Worm (Caenorhabditis elegans) whole organism, young adult: ENCODE data around the gene dpf-2.
A peak's percentile ranks its signal among the peaks of the same experiment; 100 is the strongest.

Source experiments
- B0019.2 ChIP-seq: fragments of 200-800 bp; sonication (Bioruptor generic); conservative IDR thresholded peaks from 2 replicates; pipeline ENCODE4 v1.3.6; 2022; ENCODE audit warnings: missing genetic modification reagents, missing genetic modification characterization, missing compliant biosample characterization
- B0336.3 ChIP-seq: fragments of 200-800 bp; sonication (Bioruptor generic); IDR thresholded peaks from 2 replicates; pipeline ENCODE4 v1.3.6; 2022; ENCODE audit warnings: missing genetic modification characterization, missing compliant biosample characterization
- D2030.7 ChIP-seq: fragments of 200-800 bp; sonication (Bioruptor generic); IDR thresholded peaks from 2 replicates; pipeline ENCODE4 v1.3.6; 2022; ENCODE audit warnings: missing genetic modification reagents, missing genetic modification characterization, missing compliant biosample characterization
- F10E7.11 ChIP-seq: sonication (generic microtip); optimal IDR thresholded peaks from 2 replicates; lab custom pipeline; 2017; ENCODE audit warnings: mild to moderate bottlenecking, missing genetic modification characterization, moderate library complexity, missing compliant biosample characterization
- F33H1.4 ChIP-seq: fragments of 200-800 bp; sonication (Bioruptor generic); IDR thresholded peaks from 2 replicates; pipeline ENCODE4 v1.3.6; 2022; ENCODE audit warnings: missing genetic modification reagents, missing genetic modification characterization, missing compliant biosample characterization
- F49E8.2 ChIP-seq: sonication (generic microtip); optimal IDR thresholded peaks from 3 replicates; lab custom pipeline; 2017; ENCODE audit warnings: missing genetic modification characterization, mild to moderate bottlenecking, missing compliant biosample characterization, antibody characterized with exemption, moderate library complexity; ENCODE audit not compliant: insufficient read depth
- F52B5.7 ChIP-seq: sonication (generic microtip); optimal IDR thresholded peaks from 2 replicates; lab custom pipeline; 2016; ENCODE audit warnings: mild to moderate bottlenecking, missing genetic modification characterization, missing compliant biosample characterization
- F55B11.4 ChIP-seq: sonication (generic microtip); optimal IDR thresholded peaks from 2 replicates; lab custom pipeline; 2016; ENCODE audit warnings: missing compliant biosample characterization, missing genetic modification characterization, borderline replicate concordance; ENCODE audit not compliant: insufficient read depth
- Y53G8AR.9 ChIP-seq: fragments of 200-800 bp; sonication (Bioruptor generic); conservative IDR thresholded peaks from 2 replicates; pipeline ENCODE4 v1.3.6; 2022; ENCODE audit warnings: missing genetic modification reagents, missing genetic modification characterization, missing compliant biosample characterization
- Y67H2A.10 ChIP-seq: fragments of 200-800 bp; sonication (Bioruptor generic); conservative IDR thresholded peaks from 2 replicates; pipeline ENCODE4 v1.3.6; 2022; ENCODE audit warnings: missing genetic modification reagents, missing genetic modification characterization, missing compliant biosample characterization
- akir-1 ChIP-seq: fragments of 200-800 bp; sonication (Bioruptor generic); optimal IDR thresholded peaks from 2 replicates; lab custom pipeline; 2018; ENCODE audit warnings: mild to moderate bottlenecking, missing genetic modification characterization, moderate library complexity, missing compliant biosample characterization
- aptf-2 ChIP-seq: fragments of 200-800 bp; sonication (Bioruptor generic); conservative IDR thresholded peaks from 2 replicates; pipeline ENCODE4 v1.3.6; 2022; ENCODE audit warnings: missing genetic modification reagents, missing genetic modification characterization, missing compliant biosample characterization
- aptf-3 ChIP-seq: fragments of 200-800 bp; sonication (Bioruptor generic); IDR thresholded peaks from 2 replicates; pipeline ENCODE4 v1.3.6; 2022; ENCODE audit warnings: missing genetic modification characterization, missing compliant biosample characterization
- atf-7 ChIP-seq: sonication (generic microtip); optimal IDR thresholded peaks from 2 replicates; lab custom pipeline; 2017; ENCODE audit warnings: mild to moderate bottlenecking, missing genetic modification characterization, missing compliant biosample characterization
- athp-1 ChIP-seq: sonication (generic microtip); optimal IDR thresholded peaks from 2 replicates; lab custom pipeline; 2017; ENCODE audit warnings: mild to moderate bottlenecking, missing genetic modification characterization, missing compliant biosample characterization
- attf-3 ChIP-seq: fragments of 200-800 bp; sonication (Bioruptor generic); conservative IDR thresholded peaks from 2 replicates; pipeline ENCODE4 v1.3.6; 2022; ENCODE audit warnings: missing genetic modification reagents, missing genetic modification characterization, missing compliant biosample characterization
- attf-5 ChIP-seq: fragments of 200-800 bp; sonication (Bioruptor generic); optimal IDR thresholded peaks from 2 replicates; lab custom pipeline; 2018; ENCODE audit warnings: mild to moderate bottlenecking, missing genetic modification characterization, missing compliant biosample characterization
- attf-6 ChIP-seq: fragments of 200-800 bp; sonication (Bioruptor generic); IDR thresholded peaks from 2 replicates; pipeline ENCODE4 v1.3.6; 2022; ENCODE audit warnings: missing genetic modification reagents, missing genetic modification characterization, missing compliant biosample characterization
- bed-2 ChIP-seq: fragments of 200-800 bp; sonication (Bioruptor generic); IDR thresholded peaks from 2 replicates; pipeline ENCODE4 v1.3.6; 2022; ENCODE audit warnings: missing genetic modification reagents, missing genetic modification characterization, missing compliant biosample characterization
- cebp-2 ChIP-seq: fragments of 200-800 bp; sonication (Bioruptor generic); IDR thresholded peaks from 2 replicates; pipeline ENCODE4 v1.3.6; 2022; ENCODE audit warnings: missing genetic modification characterization, missing compliant biosample characterization
- ceh-100 ChIP-seq: fragments of 200-800 bp; sonication (Bioruptor generic); IDR thresholded peaks from 2 replicates; pipeline ENCODE4 v1.3.6; 2022; ENCODE audit warnings: missing genetic modification reagents, missing genetic modification characterization, missing compliant biosample characterization
- ceh-27 ChIP-seq: fragments of 200-800 bp; sonication (Bioruptor generic); optimal IDR thresholded peaks from 2 replicates; lab custom pipeline; 2018; ENCODE audit warnings: mild to moderate bottlenecking, missing genetic modification characterization, moderate library complexity, missing compliant biosample characterization
- ceh-58 ChIP-seq: fragments of 200-800 bp; sonication (Bioruptor generic); IDR thresholded peaks from 2 replicates; pipeline ENCODE4 v1.3.6; 2022; ENCODE audit warnings: missing genetic modification characterization, missing compliant biosample characterization
- ceh-91 ChIP-seq: fragments of 200-800 bp; sonication (Bioruptor generic); IDR thresholded peaks from 2 replicates; pipeline ENCODE4 v1.3.6; 2022; ENCODE audit warnings: missing genetic modification reagents, missing genetic modification characterization, missing compliant biosample characterization
- dox-1 ChIP-seq: fragments of 200-800 bp; sonication (Bioruptor generic); IDR thresholded peaks from 2 replicates; pipeline ENCODE4 v1.3.6; 2022; ENCODE audit warnings: missing genetic modification reagents, missing genetic modification characterization, missing compliant biosample characterization
- efl-1 ChIP-seq: fragments of 150-350 bp; optimal IDR thresholded peaks from 2 replicates; lab custom pipeline; 2014; ENCODE audit warnings: missing biosample characterization, missing genetic modification reagents, missing genetic modification characterization
- hlh-12 ChIP-seq: sonication (generic microtip); optimal IDR thresholded peaks from 2 replicates; lab custom pipeline; 2016; ENCODE audit warnings: missing genetic modification characterization, missing compliant biosample characterization
- hmg-1.2 ChIP-seq: fragments of 200-800 bp; sonication (Bioruptor generic); IDR thresholded peaks from 2 replicates; pipeline ENCODE4 v1.3.6; 2022; ENCODE audit warnings: missing genetic modification reagents, missing genetic modification characterization, missing compliant biosample characterization
- let-607 ChIP-seq, 2 experiments: fragments of 200-800 bp in 1 of 2; sonication (Bioruptor generic) in 1 of 2; sonication (generic microtip) in 1 of 2; optimal IDR thresholded peaks; 2 replicates each; lab custom pipeline; 2016 to 2018; ENCODE audit warnings: mild to moderate bottlenecking in 2 of 2, missing compliant biosample characterization in 2 of 2, missing genetic modification characterization in 2 of 2, moderate library complexity in 2 of 2, missing genotype in 1 of 2
- lin-35 ChIP-seq, 3 experiments: fragments of 150-350 bp in 2 of 3; sonication (generic microtip) in 1 of 3; optimal IDR thresholded peaks; 2 replicates each; lab custom pipeline; 2014 to 2018; ENCODE audit warnings: missing biosample characterization in 3 of 3, missing genetic modification characterization in 3 of 3, missing genetic modification reagents in 3 of 3
- lin-54 ChIP-seq: fragments of 200-800 bp; sonication (Bioruptor generic); optimal IDR thresholded peaks from 2 replicates; lab custom pipeline; 2018; ENCODE audit warnings: mild to moderate bottlenecking, missing genetic modification characterization, missing compliant biosample characterization
- lsl-1 ChIP-seq: fragments of 200-800 bp; sonication (Bioruptor generic); optimal IDR thresholded peaks from 2 replicates; lab custom pipeline; 2018; ENCODE audit warnings: mild to moderate bottlenecking, missing genetic modification characterization, moderate library complexity, missing compliant biosample characterization
- lsy-27 ChIP-seq: sonication (generic microtip); optimal IDR thresholded peaks from 2 replicates; lab custom pipeline; 2017; ENCODE audit warnings: missing genetic modification characterization, mild to moderate bottlenecking, missing compliant biosample characterization, antibody characterized with exemption, missing genotype, borderline replicate concordance; ENCODE audit not compliant: insufficient read depth
- mes-4 ChIP-seq: sonication (generic microtip); optimal IDR thresholded peaks from 2 replicates; lab custom pipeline; 2016; ENCODE audit warnings: missing genotype, missing genetic modification characterization, missing compliant biosample characterization
- nfya-2 ChIP-seq: fragments of 200-800 bp; sonication (Bioruptor generic); IDR thresholded peaks from 2 replicates; pipeline ENCODE4 v1.3.6; 2022; ENCODE audit warnings: missing genetic modification reagents, missing genetic modification characterization, missing compliant biosample characterization
- nfyb-1 ChIP-seq: fragments of 200-800 bp; sonication (Bioruptor generic); IDR thresholded peaks from 2 replicates; pipeline ENCODE4 v1.3.6; 2022; ENCODE audit warnings: missing genetic modification reagents, missing genetic modification characterization, missing compliant biosample characterization
- nhr-80 ChIP-seq: sonication (generic microtip); optimal IDR thresholded peaks from 2 replicates; lab custom pipeline; 2016; ENCODE audit warnings: missing genetic modification characterization, missing compliant biosample characterization
- nhr-90 ChIP-seq: sonication (generic microtip); optimal IDR thresholded peaks from 2 replicates; lab custom pipeline; 2016; ENCODE audit warnings: missing genotype, mild to moderate bottlenecking, missing genetic modification characterization, missing compliant biosample characterization
- pbrm-1 ChIP-seq: fragments of 200-800 bp; sonication (Bioruptor generic); IDR thresholded peaks from 2 replicates; pipeline ENCODE4 v1.3.6; 2022; ENCODE audit warnings: missing genetic modification reagents, missing genetic modification characterization, missing compliant biosample characterization
- rcor-1 ChIP-seq: fragments of 200-800 bp; sonication (Bioruptor generic); IDR thresholded peaks from 2 replicates; pipeline ENCODE4 v1.3.6; 2022; ENCODE audit warnings: missing genetic modification reagents, missing genetic modification characterization, missing compliant biosample characterization
- repo-1 ChIP-seq: sonication (generic microtip); optimal IDR thresholded peaks from 2 replicates; lab custom pipeline; 2017; ENCODE audit warnings: mild to moderate bottlenecking, missing genetic modification characterization, missing compliant biosample characterization
- rpc-1 ChIP-seq, 2 experiments: fragments of 150-350 bp in 1 of 2; sonication (generic microtip) in 1 of 2; optimal IDR thresholded peaks; 2 replicates each; lab custom pipeline; 2014 to 2018; ENCODE audit warnings: missing biosample characterization in 1 of 2, missing genetic modification characterization in 1 of 2, missing genetic modification reagents in 1 of 2, missing genotype in 1 of 2
- tbx-9 ChIP-seq: sonication (generic microtip); optimal IDR thresholded peaks from 2 replicates; lab custom pipeline; 2016; ENCODE audit warnings: borderline replicate concordance, missing genetic modification characterization, inconsistent platforms, missing compliant biosample characterization
- unc-62 ChIP-seq: fragments of 150-350 bp; optimal IDR thresholded peaks from 2 replicates; lab custom pipeline; 2014; ENCODE audit warnings: missing biosample characterization, missing genetic modification reagents, missing genetic modification characterization
- xnd-1 ChIP-seq: sonication (generic microtip); optimal IDR thresholded peaks from 2 replicates; lab custom pipeline; 2016; ENCODE audit warnings: missing genotype, missing genetic modification reagents, missing genetic modification characterization, missing compliant biosample characterization
- ztf-22 ChIP-seq: fragments of 200-800 bp; sonication (Bioruptor generic); optimal IDR thresholded peaks from 2 replicates; lab custom pipeline; 2018; ENCODE audit warnings: mild to moderate bottlenecking, missing genetic modification characterization, moderate library complexity, missing compliant biosample characterization
- ztf-26 ChIP-seq: sonication (generic microtip); optimal IDR thresholded peaks from 2 replicates; lab custom pipeline; 2017; ENCODE audit warnings: missing genetic modification characterization, missing compliant biosample characterization
- ztf-3 ChIP-seq: fragments of 200-800 bp; sonication (Bioruptor generic); optimal IDR thresholded peaks from 2 replicates; lab custom pipeline; 2018; ENCODE audit warnings: mild to moderate bottlenecking, missing genetic modification characterization, missing compliant biosample characterization

dpf-2 gene

DNA sequence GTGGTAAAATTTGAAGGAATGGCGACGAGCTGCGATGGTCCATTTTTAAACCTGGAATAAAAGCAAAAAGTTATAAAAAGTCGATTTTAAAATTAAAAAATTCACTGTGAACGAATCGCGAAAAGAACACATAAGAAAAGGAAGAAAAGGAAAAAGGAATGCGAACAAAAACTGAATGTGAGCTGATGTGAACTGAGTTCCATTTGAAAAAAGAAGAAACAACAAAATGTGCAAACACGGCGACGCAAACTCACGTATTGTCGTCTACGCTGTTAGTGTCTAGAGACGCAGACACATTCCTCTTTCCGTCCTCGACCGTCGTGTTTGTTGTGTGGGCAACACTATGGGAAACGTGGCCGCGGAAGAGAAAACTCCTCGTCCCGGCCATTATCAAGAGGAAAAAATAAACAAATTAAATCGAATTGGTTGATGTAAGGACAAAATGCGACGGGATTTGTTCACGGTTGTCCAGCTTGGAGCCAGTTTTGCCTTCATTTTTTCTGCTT is 22.1 kb downstream of the dpf-2 start, which contains the start of the genes C27C12.1 and C27C12.4 (continued):
- TF ChIP-seq akir-1 (GFP tag; lab: Kevin White, UChicago) (no peak), rcor-1 (peak; percentile 17; the same call in 1 of the 2 replicates), F52B5.7 (no peak), bed-2 (GFP tag; lab: Robert Waterston, UW) (0 out of 2 replicates have a peak, but pooled peaks have one; percentile 21), ceh-91 (GFP tag; lab: Robert Waterston, UW) (no peak), F49E8.2 (no peak), repo-1 (tag; lab: Kevin White, UChicago) (no peak), dox-1 (GFP tag; lab: Robert Waterston, UW) (peak; percentile 77), xnd-1 (tag; lab: Kevin White, UChicago) (no peak), cebp-2 (GFP tag; lab: Robert Waterston, UW) (no peak), lsy-27 (tag; lab: Kevin White, UChicago) (no peak), ztf-3 (no peak), aptf-2 (GFP tag; lab: Robert Waterston, UW) (no peak), attf-5 (GFP tag; lab: Kevin White, UChicago) (peak; percentile 81), nfyb-1 (peak; percentile 57; the same call in 1 of the 2 replicates), unc-62 (GFP tag; lab: Kevin White, UChicago) (no peak), lsl-1 (GFP tag; lab: Kevin White, UChicago) (no peak), aptf-3 (GFP tag; lab: Robert Waterston, UW) (no peak), efl-1 (GFP tag; lab: Kevin White, UChicago) (no peak), ceh-27 (peak; percentile 80), B0019.2 (GFP tag; lab: Robert Waterston, UW) (no peak), ceh-58 (GFP tag; lab: Robert Waterston, UW) (no peak), hmg-1.2 (GFP tag; lab: Robert Waterston, UW) (no peak; the same call in 1 of the 2 replicates), nfya-2 (GFP tag; lab: Robert Waterston, UW) (no peak), F55B11.4 (tag; lab: Kevin White, UChicago) (no peak), rpc-1 (optimal IDR thresholded peaks at IDR 0.05; lab: Kevin White, UChicago) (no peak), rpc-1 (tag; optimal IDR thresholded peaks at IDR 0.05; lab: Kevin White, UChicago) (no peak), B0336.3 (GFP tag; lab: Robert Waterston, UW) (peak; percentile 50; the same call in 1 of the 2 replicates), athp-1 (tag; lab: Kevin White, UChicago) (no peak), tbx-9 (tag; lab: Kevin White, UChicago) (no peak), D2030.7 (GFP tag; lab: Robert Waterston, UW) (no peak), ceh-100 (GFP tag; lab: Robert Waterston, UW) (no peak), hlh-12 (tag; lab: Kevin White, UChicago) (no peak), attf-3 (GFP tag; lab: Robert Waterston, UW) (no peak), let-607 (tag; optimal IDR thresholded peaks at IDR 0.05; lab: Kevin White, UChicago) (peak; percentile 9 to 48), mes-4 (tag; lab: Kevin White, UChicago) (no peak), Y53G8AR.9 (GFP tag; lab: Robert Waterston, UW) (0 out of 2 replicates have a peak, but pooled peaks have one; percentile 59), lin-35 (GFP tag; optimal IDR thresholded peaks at IDR 0.05; lab: Kevin White, UChicago) (peak in 1 of 3 experiments; percentile 70), pbrm-1 (GFP tag; lab: Robert Waterston, UW) (peak; percentile 67; the same call in 1 of the 2 replicates), nhr-80 (tag; lab: Kevin White, UChicago) (peak; percentile 83), ztf-22 (GFP tag; lab: Kevin White, UChicago) (no peak), ztf-26 (tag; lab: Kevin White, UChicago) (peak; percentile 38), atf-7 (tag; lab: Kevin White, UChicago) (peak; percentile 26), attf-6 (GFP tag; lab: Robert Waterston, UW) (no peak), Y67H2A.10 (GFP tag; lab: Robert Waterston, UW) (no peak), nhr-90 (tag; lab: Kevin White, UChicago) (no peak), lin-54 (GFP tag; lab: Kevin White, UChicago) (no peak), F10E7.11 (tag; lab: Kevin White, UChicago) (no peak), F33H1.4 (GFP tag; lab: Robert Waterston, UW) (no peak)
